Fruit fly (Drosophila melanogaster) whole organism, embryonic: ENCODE results near the gene CG17593.

Source experiments
- Ada2b ChIP-seq: fragments of 200-800 bp; sonication (Bioruptor generic); IDR thresholded peaks from 2 replicates; pipeline ENCODE4 v1.3.6; 2022; ENCODE audit warnings: missing biosample characterization, missing genetic modification characterization
- Bdp1 ChIP-seq: fragments of 200-800 bp; sonication (Bioruptor generic); optimal IDR thresholded peaks from 3 replicates; lab custom pipeline; 2016; ENCODE audit warnings: missing biosample characterization, missing genetic modification characterization
- CG14965 ChIP-seq: fragments of 200-800 bp; sonication (Bioruptor generic); optimal IDR thresholded peaks from 2 replicates; lab custom pipeline; 2016; ENCODE audit warnings: missing biosample characterization, missing genetic modification characterization, borderline replicate concordance
- CG7372 ChIP-seq: fragments of 200-800 bp; sonication (Bioruptor generic); IDR thresholded peaks from 2 replicates; pipeline ENCODE4 v1.3.6; 2022; ENCODE audit warnings: missing biosample characterization, missing genetic modification characterization
- Scr ChIP-seq: fragments of 200-800 bp; sonication (Bioruptor generic); IDR thresholded peaks from 2 replicates; pipeline ENCODE4 v1.3.6; 2022; ENCODE audit warnings: missing biosample characterization, missing genetic modification characterization; ENCODE audit not compliant: partially characterized antibody
- gt ChIP-seq: fragments of 200-800 bp; sonication (Bioruptor generic); IDR thresholded peaks from 2 replicates; pipeline ENCODE4 v1.3.6; 2022; ENCODE audit warnings: missing biosample characterization, missing genetic modification characterization
- unpg ChIP-seq: fragments of 200-800 bp; sonication (Bioruptor generic); optimal IDR thresholded peaks from 3 replicates; lab custom pipeline; 2018; ENCODE audit warnings: missing biosample characterization, mild to moderate bottlenecking, missing genetic modification characterization, moderate library complexity

- TF ChIP-seq CG7372 (peak; percentile 55; the same call in 1 of the 2 replicates), Scr (GFP tag; lab: Robert Waterston, UW) (no peak), Ada2b (GFP tag; lab: Robert Waterston, UW) (no peak), gt (GFP tag; lab: Robert Waterston, UW) (no peak), unpg (peak; percentile 40), CG14965 (GFP tag; lab: Kevin White, UChicago) (no peak), Bdp1 (GFP tag; lab: Kevin White, UChicago) (no peak)
These were observed 42.4 kb upstream of the CG17593 start, which contains the start of gene Pgant4 for dm6 chr2L:3472242-3472641.
